Fruit fly (Drosophila melanogaster): Measurements from ENCODE around the gene chas.

Gene chas

DNA sequence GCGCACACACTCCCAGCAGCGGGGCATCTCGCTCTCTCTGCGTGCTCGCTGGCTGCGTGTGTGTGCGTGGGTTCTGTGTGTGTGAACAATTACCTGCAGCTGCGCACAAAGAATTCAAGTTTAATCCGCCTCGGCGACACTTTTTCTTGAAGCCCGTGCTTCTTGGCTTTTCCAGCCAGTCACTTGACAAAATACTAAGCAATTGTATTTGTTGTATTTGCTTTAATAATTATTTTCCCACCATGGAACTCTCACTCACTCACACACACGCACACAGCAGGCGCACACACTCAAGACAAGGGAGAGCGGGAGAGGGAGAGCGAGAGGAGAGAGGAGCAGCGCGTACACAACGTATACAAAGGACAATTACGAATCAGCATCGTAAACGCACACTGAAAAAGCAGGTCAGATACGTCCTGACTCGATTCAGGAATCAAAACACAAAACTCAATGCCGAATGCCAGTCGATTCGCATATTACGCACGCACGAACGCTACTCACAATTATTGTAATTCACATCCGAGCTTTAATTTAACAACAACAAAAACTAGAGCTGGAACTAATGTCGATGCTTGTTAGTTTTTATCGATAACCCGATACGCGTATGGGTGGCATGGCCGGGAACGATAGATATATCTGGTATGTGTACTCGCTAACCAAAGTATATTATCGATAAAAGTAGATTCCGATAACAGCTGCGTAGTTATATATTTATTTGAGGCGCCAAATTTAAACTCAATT is 46.4 kb downstream of the chas start, which contains the start of gene RhoGAPp190 (continued):
- TF ChIP-seq CG17829 (tag; optimal IDR thresholded peaks at IDR 0.05) (peak; percentile 39), CG8478 (optimal IDR thresholded peaks at IDR 0.05) (peak; percentile 88), CG12219 (GFP tag; optimal IDR thresholded peaks at IDR 0.05) (no peak), CG32532 (GFP tag; IDR thresholded peaks at IDR 0.05) (no peak), CG3407 (GFP tag; optimal IDR thresholded peaks at IDR 0.05) (no peak), org-1 (GFP tag; optimal IDR thresholded peaks at IDR 0.05) (no peak), Tbp (GFP tag; optimal IDR thresholded peaks at IDR 0.05) (no peak), ap (GFP tag; IDR thresholded peaks at IDR 0.05) (no peak), Elba2 (GFP tag; optimal IDR thresholded peaks at IDR 0.05) (no peak), Vsx1 (GFP tag; optimal IDR thresholded peaks at IDR 0.05) (no peak), dpn (GFP tag; optimal IDR thresholded peaks at IDR 0.05) (no peak), CG10654 (GFP tag; optimal IDR thresholded peaks at IDR 0.05) (no peak), pnt (GFP tag; optimal IDR thresholded peaks at IDR 0.05) (no peak), CG2889 (GFP tag; IDR thresholded peaks at IDR 0.05) (no peak), CG1602 (GFP tag; optimal IDR thresholded peaks at IDR 0.05) (no peak), cg (GFP tag; optimal IDR thresholded peaks at IDR 0.05) (peak; percentile 97), ftz-f1 (GFP tag; optimal IDR thresholded peaks at IDR 0.05) (no peak), chm (GFP tag; IDR thresholded peaks at IDR 0.05) (no peak), Hr39 (optimal IDR thresholded peaks at IDR 0.05) (no peak), kay (GFP tag; optimal IDR thresholded peaks at IDR 0.05) (no peak), GATAe (GFP tag; conservative IDR thresholded peaks at IDR 0.05) (no peak), tin (GFP tag; optimal IDR thresholded peaks at IDR 0.05) (no peak), C15 (GFP tag; IDR thresholded peaks at IDR 0.05) (no peak), chinmo (GFP tag; IDR thresholded peaks at IDR 0.05; ENCODE audit: partially characterized antibody) (peak; percentile 93), Rfx (GFP tag; IDR thresholded peaks at IDR 0.05) (0 out of 2 replicates have a peak, but pooled peaks have one; percentile 10), CG17186 (GFP tag; optimal IDR thresholded peaks at IDR 0.05) (peak; percentile 41), CG4854 (GFP tag; optimal IDR thresholded peaks at IDR 0.05) (no peak), chif (GFP tag; optimal IDR thresholded peaks at IDR 0.05) (no peak), pzg (GFP tag; optimal IDR thresholded peaks at IDR 0.05) (peak; percentile 91), trem (tag; optimal IDR thresholded peaks at IDR 0.05) (peak; percentile 88), CG16779 (GFP tag; IDR thresholded peaks at IDR 0.05) (no peak), Opbp (GFP tag; IDR thresholded peaks at IDR 0.05; ENCODE audit: partially characterized antibody) (peak; percentile 92), shn (GFP tag; optimal IDR thresholded peaks at IDR 0.05) (no peak), CG7963 (GFP tag; IDR thresholded peaks at IDR 0.05; ENCODE audit: partially characterized antibody) (peak; percentile 96), ind (GFP tag; optimal IDR thresholded peaks at IDR 0.05) (no peak), gro (GFP tag; optimal IDR thresholded peaks at IDR 0.05) (no peak), gcm (GFP tag; optimal IDR thresholded peaks at IDR 0.05) (no peak), BtbVII (GFP tag; optimal IDR thresholded peaks at IDR 0.05) (no peak), CG15696 (tag; optimal IDR thresholded peaks at IDR 0.05) (no peak), tap (tag; optimal IDR thresholded peaks at IDR 0.05) (no peak), klu (GFP tag; IDR thresholded peaks at IDR 0.05) (no peak), CG12299 (tag; optimal IDR thresholded peaks at IDR 0.05) (no peak), yki (optimal IDR thresholded peaks at IDR 0.05) (peak; percentile 25), trh (GFP tag; optimal IDR thresholded peaks at IDR 0.05) (no peak), btn (GFP tag; optimal IDR thresholded peaks at IDR 0.05) (no peak), Dad (GFP tag; optimal IDR thresholded peaks at IDR 0.05) (no peak), CG17328 (GFP tag; IDR thresholded peaks at IDR 0.05) (no peak), cad (GFP tag; optimal IDR thresholded peaks at IDR 0.05) (no peak), PHDP (tag; optimal IDR thresholded peaks at IDR 0.05) (peak; percentile 19), unc-4 (GFP tag; IDR thresholded peaks at IDR 0.05; ENCODE audit: partially characterized antibody) (peak; percentile 88), CG11695 (GFP tag; IDR thresholded peaks at IDR 0.05) (no peak), nerfin-1 (tag; optimal IDR thresholded peaks at IDR 0.05) (no peak)

Data from whole organism, embryonic.